Fruit fly (Drosophila melanogaster): ENCODE results near the gene NaPi-III.
A peak's percentile ranks its signal among the peaks of the same experiment; 100 is the strongest.
"Not testable (repeated sequence)": the region's sequence is repeated elsewhere in the genome, so short reads cannot be mapped to it uniquely, and the experiment has no call there.

NaPi-III gene

dm6 chr3L:11125636-11126532 is 2.7 kb downstream of the NaPi-III start:
- no peak for TF ChIP-seq cic (GFP tag; optimal IDR thresholded peaks at IDR 0.05)
- no peak for TF ChIP-seq CG7101 (tag; optimal IDR thresholded peaks at IDR 0.05)
- TF ChIP-seq bab1 (GFP tag; optimal IDR thresholded peaks at IDR 0.05): peak; percentile 58
- no peak for TF ChIP-seq Crg-1 (GFP tag; optimal IDR thresholded peaks at IDR 0.05)
- no peak for TF ChIP-seq CG33017 (tag; optimal IDR thresholded peaks at IDR 0.05)
- TF ChIP-seq kay (GFP tag; ENCODE audit: borderline replicate concordance): no peak
- TF ChIP-seq ovo (GFP tag; optimal IDR thresholded peaks at IDR 0.05): no peak
- TF ChIP-seq CG14711 (tag; optimal IDR thresholded peaks at IDR 0.05): peak; percentile 33
- TF ChIP-seq Mnt (GFP tag; optimal IDR thresholded peaks at IDR 0.05): peak; percentile 3
- no peak for TF ChIP-seq CG11617 (GFP tag; optimal IDR thresholded peaks at IDR 0.05)

- TF ChIP-seq CG33017 (tag; optimal IDR thresholded peaks at IDR 0.05) (no peak), ovo (GFP tag; optimal IDR thresholded peaks at IDR 0.05) (no peak), kay (GFP tag; ENCODE audit: borderline replicate concordance) (no peak), cic (GFP tag; optimal IDR thresholded peaks at IDR 0.05) (no peak), Crg-1 (GFP tag; optimal IDR thresholded peaks at IDR 0.05) (no peak), bab1 (GFP tag; optimal IDR thresholded peaks at IDR 0.05) (no peak), tj (GFP tag; optimal IDR thresholded peaks at IDR 0.05) (no peak), pad (GFP tag; optimal IDR thresholded peaks at IDR 0.05) (no peak), CG11617 (GFP tag; optimal IDR thresholded peaks at IDR 0.05) (no peak), CG5204 (GFP tag; optimal IDR thresholded peaks at IDR 0.05) (no peak), CG1620 (GFP tag; optimal IDR thresholded peaks at IDR 0.05) (no peak), CG12768 (GFP tag; optimal IDR thresholded peaks at IDR 0.05) (no peak), CG14711 (tag; optimal IDR thresholded peaks at IDR 0.05) (no peak), CG7045 (GFP tag; optimal IDR thresholded peaks at IDR 0.05) (no peak), toe (GFP tag; optimal IDR thresholded peaks at IDR 0.05) (no peak), cnc (optimal IDR thresholded peaks at IDR 0.05) (no peak), Hr96 (GFP tag; optimal IDR thresholded peaks at IDR 0.05) (no peak), Clk (GFP tag; optimal IDR thresholded peaks at IDR 0.05) (no peak), CG7101 (tag; optimal IDR thresholded peaks at IDR 0.05) (no peak)
These were observed 7.4 kb downstream of the NaPi-III start, which contains the start of gene nol for dm6 chr3L:11130535-11130934. Gene nol, plus strand, starts transcription at chr3L:11130835.

- not testable (repeated sequence) for TF ChIP-seq CG33017 (tag; optimal IDR thresholded peaks at IDR 0.05); pad (GFP tag; optimal IDR thresholded peaks at IDR 0.05); Clk (GFP tag; optimal IDR thresholded peaks at IDR 0.05)
These were observed 8.9 kb downstream of the NaPi-III start, which contains the start of gene CG32074 for dm6 chr3L:11132055-11132454. Gene CG32074, minus strand, starts transcription at chr3L:11132322.

dm6 chr3L:11134886-11135285 is 11.7 kb downstream of the NaPi-III start, which contains the start of gene CG14143:
Gene CG14143, plus strand, starts transcription at chr3L:11134987.
- TF ChIP-seq cic (GFP tag; optimal IDR thresholded peaks at IDR 0.05); cnc (optimal IDR thresholded peaks at IDR 0.05); tj (GFP tag; optimal IDR thresholded peaks at IDR 0.05): not testable (repeated sequence)

dm6 chr3L:11135846-11136245 is 12.7 kb downstream of the NaPi-III start, which contains the start of gene IRSp53:
Gene IRSp53, plus strand, starts transcription at chr3L:11136049.
- no peak for TF ChIP-seq CG7045 (GFP tag; optimal IDR thresholded peaks at IDR 0.05)
- TF ChIP-seq CG7101 (tag; optimal IDR thresholded peaks at IDR 0.05): peak; percentile 4
- peak; percentile 46 for TF ChIP-seq Mnt (GFP tag; optimal IDR thresholded peaks at IDR 0.05)
- peak; percentile 66 for TF ChIP-seq kay (GFP tag; ENCODE audit: borderline replicate concordance)
- peak; percentile 69 for TF ChIP-seq bab1 (GFP tag; optimal IDR thresholded peaks at IDR 0.05)

dm6 chr3L:11136349-11136748 is 13.2 kb downstream of the NaPi-III start:
- TF ChIP-seq ovo (GFP tag; optimal IDR thresholded peaks at IDR 0.05) (no peak), Clk (GFP tag; optimal IDR thresholded peaks at IDR 0.05) (no peak), CG1620 (GFP tag; optimal IDR thresholded peaks at IDR 0.05) (no peak), pad (GFP tag; optimal IDR thresholded peaks at IDR 0.05) (no peak), CG14711 (tag; optimal IDR thresholded peaks at IDR 0.05) (no peak), bab1 (GFP tag; optimal IDR thresholded peaks at IDR 0.05) (no peak), CG12768 (GFP tag; optimal IDR thresholded peaks at IDR 0.05) (no peak), CG11617 (GFP tag; optimal IDR thresholded peaks at IDR 0.05) (no peak), CG7045 (GFP tag; optimal IDR thresholded peaks at IDR 0.05) (no peak), toe (GFP tag; optimal IDR thresholded peaks at IDR 0.05) (no peak)

- no peak for TF ChIP-seq ovo (GFP tag; optimal IDR thresholded peaks at IDR 0.05)
- no peak for TF ChIP-seq Hr96 (GFP tag; optimal IDR thresholded peaks at IDR 0.05)
- no peak for TF ChIP-seq pad (GFP tag; optimal IDR thresholded peaks at IDR 0.05)
- no peak for TF ChIP-seq CG12768 (GFP tag; optimal IDR thresholded peaks at IDR 0.05)
- no peak for TF ChIP-seq cic (GFP tag; optimal IDR thresholded peaks at IDR 0.05)
- TF ChIP-seq tj (GFP tag; optimal IDR thresholded peaks at IDR 0.05): no peak
- no peak for TF ChIP-seq CG33017 (tag; optimal IDR thresholded peaks at IDR 0.05)
- no peak for TF ChIP-seq toe (GFP tag; optimal IDR thresholded peaks at IDR 0.05)
- TF ChIP-seq CG7045 (GFP tag; optimal IDR thresholded peaks at IDR 0.05): no peak
- TF ChIP-seq CG7101 (tag; optimal IDR thresholded peaks at IDR 0.05): no peak
- TF ChIP-seq CG5204 (GFP tag; optimal IDR thresholded peaks at IDR 0.05): no peak
- no peak for TF ChIP-seq kay (GFP tag; ENCODE audit: borderline replicate concordance)
- TF ChIP-seq CG11617 (GFP tag; optimal IDR thresholded peaks at IDR 0.05): no peak
- no peak for TF ChIP-seq Mnt (GFP tag; optimal IDR thresholded peaks at IDR 0.05)
- no peak for TF ChIP-seq Clk (GFP tag; optimal IDR thresholded peaks at IDR 0.05)
- TF ChIP-seq CG1620 (GFP tag; optimal IDR thresholded peaks at IDR 0.05): no peak
- no peak for TF ChIP-seq bab1 (GFP tag; optimal IDR thresholded peaks at IDR 0.05)
- no peak for TF ChIP-seq cnc (optimal IDR thresholded peaks at IDR 0.05)
- no peak for TF ChIP-seq Crg-1 (GFP tag; optimal IDR thresholded peaks at IDR 0.05)
- TF ChIP-seq CG14711 (tag; optimal IDR thresholded peaks at IDR 0.05): no peak
These were observed 15.7 kb downstream of the NaPi-III start for dm6 chr3L:11138862-11139261.

Data from whole organism, adult.